Worm (Caenorhabditis elegans) whole organism, L4 larva: ENCODE results near the gene srh-79.
A peak's percentile ranks its signal among the peaks of the same experiment; 100 is the strongest.
"Not testable (repeated sequence)": the region's sequence is repeated elsewhere in the genome, so short reads cannot be mapped to it uniquely, and the experiment has no call there.

Experiments used
- D1046.2 ChIP-seq: fragments of 200-800 bp; sonication (Bioruptor generic); IDR thresholded peaks from 2 replicates; pipeline ENCODE4 v1.3.6; 2022; ENCODE audit warnings: missing genetic modification characterization, missing compliant biosample characterization
- F26F4.8 ChIP-seq: fragments of 200-800 bp; sonication (Bioruptor generic); conservative IDR thresholded peaks from 2 replicates; pipeline ENCODE4 v1.3.6; 2022; ENCODE audit warnings: missing genetic modification characterization, missing compliant biosample characterization
- F44E2.7 ChIP-seq: fragments of 200-800 bp; sonication (Bioruptor generic); IDR thresholded peaks from 2 replicates; pipeline ENCODE4 v2.1.2; 2022; ENCODE audit warnings: missing genetic modification characterization, missing compliant biosample characterization
- Y105C5A.15 ChIP-seq: fragments of 200-800 bp; sonication (Bioruptor generic); IDR thresholded peaks from 2 replicates; pipeline ENCODE4 v1.3.6; 2022; ENCODE audit warnings: missing genetic modification characterization, missing compliant biosample characterization
- Y48G9A.11 ChIP-seq: fragments of 200-800 bp; sonication (Bioruptor generic); IDR thresholded peaks from 2 replicates; pipeline ENCODE4 v1.3.6; 2022; ENCODE audit warnings: missing genetic modification reagents, missing genetic modification characterization, missing compliant biosample characterization
- Y75B8A.6 ChIP-seq: fragments of 200-800 bp; sonication (Bioruptor generic); IDR thresholded peaks from 2 replicates; pipeline ENCODE4 v1.3.6; 2022; ENCODE audit warnings: missing genetic modification reagents, missing genetic modification characterization, missing compliant biosample characterization
- ZK337.2 ChIP-seq: fragments of 200-800 bp; sonication (Bioruptor generic); IDR thresholded peaks from 2 replicates; pipeline ENCODE4 v1.3.6; 2022; ENCODE audit warnings: missing genetic modification reagents, missing genetic modification characterization, missing compliant biosample characterization
- aha-1 ChIP-seq: fragments of 150-350 bp; peaks from one replicate; lab custom pipeline; 2014; ENCODE audit warnings: missing biosample characterization, missing genetic modification characterization
- ama-1 ChIP-seq: fragments of 150-350 bp; optimal IDR thresholded peaks from 2 replicates; lab custom pipeline; 2014; ENCODE audit warnings: inconsistent platforms, mixed read lengths
- arid-1 ChIP-seq: fragments of 200-800 bp; sonication (Bioruptor generic); conservative IDR thresholded peaks from 2 replicates; pipeline ENCODE4 v1.3.6; 2022; ENCODE audit warnings: missing genetic modification reagents, missing genetic modification characterization, missing compliant biosample characterization
- ceh-20 ChIP-seq: fragments of 200-800 bp; sonication (Bioruptor generic); IDR thresholded peaks from 2 replicates; pipeline ENCODE4 v1.3.6; 2022; ENCODE audit warnings: missing genetic modification reagents, missing genetic modification characterization, missing compliant biosample characterization
- ceh-44 ChIP-seq: fragments of 200-800 bp; sonication (Bioruptor generic); IDR thresholded peaks from 2 replicates; pipeline ENCODE4 v1.3.6; 2022; ENCODE audit warnings: missing genetic modification reagents, missing genetic modification characterization, missing compliant biosample characterization
- ceh-82 ChIP-seq: sonication (generic microtip); optimal IDR thresholded peaks from 2 replicates; lab custom pipeline; 2017; ENCODE audit warnings: missing biosample characterization, missing genetic modification characterization
- daf-16 ChIP-seq, 3 experiments: sonication (generic microtip); optimal IDR thresholded peaks; 2 replicates each; lab custom pipeline; 2016 to 2017; ENCODE audit warnings: missing genetic modification characterization in 3 of 3, missing genetic modification reagents in 3 of 3, mild to moderate bottlenecking in 2 of 3, missing compliant biosample characterization in 2 of 3, missing biosample characterization in 1 of 3, moderate library complexity in 1 of 3
- dmd-6 ChIP-seq: fragments of 200-800 bp; sonication (Bioruptor generic); IDR thresholded peaks from 2 replicates; pipeline ENCODE4 v1.3.6; 2022; ENCODE audit warnings: missing genetic modification reagents, missing genetic modification characterization, missing compliant biosample characterization
- dmd-8 ChIP-seq: fragments of 200-800 bp; sonication (Bioruptor generic); IDR thresholded peaks from 2 replicates; pipeline ENCODE4 v1.3.6; 2022; ENCODE audit warnings: missing genetic modification characterization, missing compliant biosample characterization
- dmd-9 ChIP-seq: fragments of 200-800 bp; sonication (Bioruptor generic); IDR thresholded peaks from 2 replicates; pipeline ENCODE4 v1.3.6; 2022; ENCODE audit warnings: missing genetic modification reagents, missing genetic modification characterization, missing compliant biosample characterization
- dve-1 ChIP-seq: sonication (generic microtip); optimal IDR thresholded peaks from 2 replicates; lab custom pipeline; 2017; ENCODE audit warnings: antibody characterized with exemption, mild to moderate bottlenecking, missing genetic modification characterization, missing compliant biosample characterization; ENCODE audit not compliant: insufficient read depth
- egl-27 ChIP-seq: sonication (generic microtip); optimal IDR thresholded peaks from 3 replicates; lab custom pipeline; 2017; ENCODE audit warnings: missing biosample characterization, missing genetic modification reagents, missing genetic modification characterization
- egl-43 ChIP-seq: fragments of 200-800 bp; sonication (Bioruptor generic); IDR thresholded peaks from 2 replicates; pipeline ENCODE4 v1.3.6; 2022; ENCODE audit warnings: missing genetic modification reagents, missing genetic modification characterization, missing compliant biosample characterization
- hif-1 ChIP-seq, 2 experiments: sonication (generic microtip); optimal IDR thresholded peaks; 2 replicates each; lab custom pipeline; 2016 to 2017; ENCODE audit warnings: missing compliant biosample characterization in 2 of 2, missing genetic modification characterization in 2 of 2, missing genetic modification reagents in 2 of 2, missing genotype in 2 of 2, mild to moderate bottlenecking in 1 of 2
- hlh-30 ChIP-seq: sonication (generic microtip); optimal IDR thresholded peaks from 2 replicates; lab custom pipeline; 2017; ENCODE audit warnings: antibody characterized with exemption, mild to moderate bottlenecking, missing genetic modification characterization, missing compliant biosample characterization; ENCODE audit not compliant: insufficient read depth
- lim-7 ChIP-seq: fragments of 200-800 bp; sonication (Bioruptor generic); IDR thresholded peaks from 2 replicates; pipeline ENCODE4 v1.3.6; 2022; ENCODE audit warnings: missing genetic modification characterization, missing compliant biosample characterization
- lin-1 ChIP-seq: fragments of 200-800 bp; sonication (Bioruptor generic); IDR thresholded peaks from 2 replicates; pipeline ENCODE4 v1.3.6; 2022; ENCODE audit warnings: missing genetic modification reagents, missing genetic modification characterization, missing compliant biosample characterization
- lir-3 ChIP-seq: sonication (generic microtip); optimal IDR thresholded peaks from 2 replicates; lab custom pipeline; 2016; ENCODE audit warnings: mild to moderate bottlenecking, missing genetic modification characterization, missing compliant biosample characterization
- madf-5 ChIP-seq, 2 experiments: fragments of 200-800 bp; sonication (Bioruptor generic); IDR thresholded peaks; 2 replicates each; pipeline ENCODE4 v1.3.6; 2022; ENCODE audit warnings: missing compliant biosample characterization in 2 of 2, missing genetic modification characterization in 2 of 2
- madf-9 ChIP-seq: fragments of 200-800 bp; sonication (Bioruptor generic); conservative IDR thresholded peaks from 2 replicates; pipeline ENCODE4 v1.3.6; 2022; ENCODE audit warnings: missing genetic modification reagents, missing genetic modification characterization, missing compliant biosample characterization
- mdt-29 ChIP-seq: fragments of 200-800 bp; sonication (Bioruptor generic); IDR thresholded peaks from 2 replicates; pipeline ENCODE4 v1.3.6; 2022; ENCODE audit warnings: missing genetic modification reagents, missing genetic modification characterization, missing compliant biosample characterization
- mes-2 ChIP-seq: sonication (generic microtip); optimal IDR thresholded peaks from 2 replicates; lab custom pipeline; 2016; ENCODE audit warnings: missing genotype, mild to moderate bottlenecking, missing genetic modification characterization, missing compliant biosample characterization; ENCODE audit not compliant: poor library complexity, severe bottlenecking
- mxl-2 ChIP-seq: fragments of 200-800 bp; sonication (Bioruptor generic); conservative IDR thresholded peaks from 2 replicates; pipeline ENCODE4 v1.3.6; 2022; ENCODE audit warnings: missing genetic modification reagents, missing genetic modification characterization, missing compliant biosample characterization
- nhr-41 ChIP-seq: fragments of 200-800 bp; sonication (Bioruptor generic); IDR thresholded peaks from 2 replicates; pipeline ENCODE4 v1.3.6; 2022; ENCODE audit warnings: missing genetic modification reagents, missing genetic modification characterization, missing compliant biosample characterization
- nhr-42 ChIP-seq: fragments of 200-800 bp; sonication (Bioruptor generic); IDR thresholded peaks from 2 replicates; pipeline ENCODE4 v1.3.6; 2022; ENCODE audit warnings: missing genetic modification characterization, missing compliant biosample characterization
- nhr-77 ChIP-seq: fragments of 150-350 bp; optimal IDR thresholded peaks from 2 replicates; lab custom pipeline; 2014; ENCODE audit warnings: missing biosample characterization, missing genetic modification characterization
- pha-4 ChIP-seq, 2 experiments: fragments of 150-350 bp in 1 of 2; fragments of 200-800 bp in 1 of 2; sonication (Bioruptor generic) in 1 of 2; IDR thresholded peaks in 1 of 2; optimal IDR thresholded peaks in 1 of 2; 2 replicates each; pipeline versions ENCODE4 v1.3.6 to Lab custom; 2014 to 2022; ENCODE audit warnings: missing genetic modification characterization in 2 of 2, missing genetic modification reagents in 2 of 2, missing biosample characterization in 1 of 2, missing compliant biosample characterization in 1 of 2
- php-3 ChIP-seq: fragments of 200-800 bp; sonication (Bioruptor generic); IDR thresholded peaks from 2 replicates; pipeline ENCODE4 v1.3.6; 2022; ENCODE audit warnings: missing genetic modification reagents, missing genetic modification characterization, missing compliant biosample characterization
- pqm-1 ChIP-seq: sonication (generic microtip); optimal IDR thresholded peaks from 2 replicates; lab custom pipeline; 2017; ENCODE audit warnings: missing biosample characterization, missing genetic modification characterization
- snpc-1.2 ChIP-seq: fragments of 200-800 bp; sonication (Bioruptor generic); IDR thresholded peaks from 2 replicates; pipeline ENCODE4 v1.3.6; 2022; ENCODE audit warnings: missing genetic modification reagents, missing genetic modification characterization, missing compliant biosample characterization
- tra-1 ChIP-seq: fragments of 200-800 bp; sonication (Bioruptor generic); IDR thresholded peaks from 2 replicates; pipeline ENCODE4 v1.3.6; 2022; ENCODE audit warnings: missing genetic modification reagents, missing genetic modification characterization, missing compliant biosample characterization
- unc-62 ChIP-seq, 3 experiments: fragments of 150-350 bp in 1 of 3; sonication (generic microtip); optimal IDR thresholded peaks in 2 of 3; peaks in 1 of 3; 1 replicate in 1 of 3; 2 replicates in 2 of 3; lab custom pipeline; 2014 to 2017; ENCODE audit warnings: missing biosample characterization in 3 of 3, missing genetic modification characterization in 3 of 3, missing genetic modification reagents in 3 of 3, missing genotype in 1 of 3
- vab-7 ChIP-seq: fragments of 200-800 bp; sonication (Bioruptor generic); IDR thresholded peaks from 2 replicates; pipeline ENCODE4 v1.3.6; 2022; ENCODE audit warnings: missing genetic modification reagents, missing genetic modification characterization, missing compliant biosample characterization
- zag-1 ChIP-seq: fragments of 150-350 bp; optimal IDR thresholded peaks from 2 replicates; lab custom pipeline; 2014; ENCODE audit warnings: missing biosample characterization, missing genetic modification characterization

srh-79 gene

DNA sequence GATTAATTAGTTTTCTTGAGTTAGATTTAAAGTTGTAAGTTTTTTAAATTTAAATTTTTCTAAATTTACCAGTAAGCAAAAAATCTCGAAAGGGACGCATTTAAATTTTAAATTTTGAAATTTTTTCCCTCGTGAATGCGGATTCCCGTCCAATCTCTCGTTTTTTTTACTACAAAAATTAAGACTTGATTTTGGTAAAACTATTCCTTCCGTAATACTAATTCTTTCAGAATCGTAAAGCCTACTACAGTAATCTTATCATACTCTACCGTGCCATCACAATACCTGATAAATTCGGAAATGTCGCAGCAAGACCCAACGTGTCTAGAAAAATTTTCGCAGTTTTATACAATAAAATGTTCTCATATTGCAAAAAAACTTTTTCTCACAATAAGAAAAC lies 47.6 kb downstream of the srh-79 start, which contains the start of the genes C54F6.19 and nhx-3:
Gene C54F6.19 (plus strand): TSS at position 301 of the 400 bp plus-strand sequence.
Gene nhx-3 (minus strand): TSS at position 337 of the 400 bp plus-strand sequence.
- no peak for TF ChIP-seq D1046.2 (GFP tag; lab: Robert Waterston, UW)

DNA sequence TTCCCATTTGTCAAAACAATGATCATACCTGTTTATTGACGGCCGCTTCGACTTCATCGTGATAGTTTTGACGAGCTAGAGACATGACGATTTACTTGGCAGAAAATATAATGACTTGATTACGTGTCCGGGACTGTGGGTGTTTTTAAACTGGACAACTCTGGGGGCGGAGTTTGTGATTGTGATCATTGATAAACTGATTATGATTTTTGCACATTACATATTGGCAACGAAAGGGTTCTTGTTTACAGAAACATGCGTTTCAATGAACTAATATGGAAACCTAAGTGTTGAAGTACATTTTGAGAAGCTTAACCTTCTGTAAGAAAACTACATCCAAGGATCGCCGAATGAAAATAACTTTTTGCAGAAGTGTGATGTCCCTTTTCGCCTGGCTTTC lies 49.9 kb downstream of the srh-79 start, which contains the start of gene ftn-1:
Gene ftn-1 (minus strand): TSS at position 101 of the 400 bp plus-strand sequence.
- no peak for TF ChIP-seq nhr-77 (tag; lab: Kevin White, UChicago)
- TF ChIP-seq zag-1 (tag; lab: Kevin White, UChicago), result no peak
- TF ChIP-seq ama-1 (lab: Kevin White, UChicago), result peak; percentile 37
- TF ChIP-seq daf-16 (GFP tag; optimal IDR thresholded peaks at IDR 0.05; lab: Kevin White, UChicago), result no peak
- TF ChIP-seq daf-16 (tag; optimal IDR thresholded peaks at IDR 0.05; lab: Kevin White, UChicago), result peak; percentile 74
- TF ChIP-seq unc-62 (GFP tag; optimal IDR thresholded peaks at IDR 0.05 in 1 of 2; lab: Kevin White, UChicago), result peak in 1 of 2 experiments; percentile 48
- no peak for TF ChIP-seq unc-62 (tag; optimal IDR thresholded peaks at IDR 0.05; lab: Kevin White, UChicago)
- TF ChIP-seq, all 104 proteins: peak for 3

- TF ChIP-seq dve-1 (tag; lab: Kevin White, UChicago) (no peak), pqm-1 (peak; percentile 48), ceh-82 (tag; lab: Kevin White, UChicago) (no peak), daf-16 (GFP tag; optimal IDR thresholded peaks at IDR 0.05; lab: Kevin White, UChicago) (no peak), daf-16 (tag; optimal IDR thresholded peaks at IDR 0.05; lab: Kevin White, UChicago) (peak; percentile 97), hlh-30 (tag; lab: Kevin White, UChicago) (peak; percentile 40), egl-27 (tag; lab: Kevin White, UChicago) (no peak), F26F4.8 (GFP tag; lab: Robert Waterston, UW) (no peak), egl-43 (no peak), mes-2 (no peak), dmd-6 (GFP tag; lab: Robert Waterston, UW) (peak; percentile 66), hif-1 (tag; optimal IDR thresholded peaks at IDR 0.05; lab: Kevin White, UChicago) (peak in 1 of 2 experiments; percentile 70), aha-1 (tag; lab: Kevin White, UChicago) (peak; percentile 99)
- TF ChIP-seq, all 104 proteins: peak for 6
Observed at ce11 chrV:7548017-7548416, 50.5 kb downstream of the srh-79 start.

DNA sequence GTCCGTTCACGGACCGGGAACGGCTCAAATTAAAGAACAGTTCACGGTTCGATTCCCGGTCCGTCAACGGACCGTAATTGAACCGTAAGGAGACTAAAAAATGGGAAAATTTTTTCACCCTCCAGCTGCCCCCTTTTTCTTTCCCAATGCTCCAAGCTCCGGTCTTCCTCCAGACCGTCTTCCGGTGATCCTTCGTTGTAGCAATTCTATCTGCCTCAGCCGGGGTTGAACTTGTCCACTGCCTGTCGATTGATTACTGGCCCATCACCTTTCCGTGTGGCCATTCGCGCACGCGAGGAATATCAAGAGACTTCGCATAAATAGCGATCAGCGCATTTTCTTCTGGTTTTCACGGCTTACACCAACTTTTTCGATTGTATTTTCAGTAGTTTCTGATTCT lies 51.0 kb downstream of the srh-79 start:
- TF ChIP-seq nhr-41 (peak; percentile 73; the same call in 1 of the 2 replicates), lir-3 (tag; lab: Kevin White, UChicago) (peak; percentile 0), dmd-8 (GFP tag; lab: Robert Waterston, UW) (peak; percentile 95), ceh-44 (GFP tag; lab: Robert Waterston, UW) (peak; percentile 86), snpc-1.2 (GFP tag; lab: Robert Waterston, UW) (peak; percentile 91), Y48G9A.11 (GFP tag; lab: Robert Waterston, UW) (peak; percentile 78; the same call in 1 of the 2 replicates), ceh-20 (0 out of 2 replicates have a peak, but pooled peaks have one; percentile 59), Y75B8A.6 (GFP tag; lab: Robert Waterston, UW) (0 out of 2 replicates have a peak, but pooled peaks have one; percentile 10), pha-4 (GFP tag; IDR thresholded peaks at IDR 0.05; lab: Robert Waterston, UW) (peak; percentile 78), F44E2.7 (GFP tag; lab: Robert Waterston, UW) (peak; percentile 79), madf-5 (GFP tag; IDR thresholded peaks at IDR 0.05; lab: Robert Waterston, UW) (peak in 1 of 2 experiments; percentile 76; a peak in 1 of 4 replicates), vab-7 (GFP tag; lab: Robert Waterston, UW) (peak; percentile 85), ZK337.2 (GFP tag; lab: Robert Waterston, UW) (peak; percentile 73), lin-1 (GFP tag; lab: Robert Waterston, UW) (peak; percentile 85), mxl-2 (0 out of 2 replicates have a peak, but pooled peaks have one; percentile 18), D1046.2 (GFP tag; lab: Robert Waterston, UW) (peak; percentile 81; the same call in 1 of the 2 replicates), arid-1 (GFP tag; lab: Robert Waterston, UW) (peak; percentile 85), mdt-29 (GFP tag; lab: Robert Waterston, UW) (peak; percentile 71; the same call in 1 of the 2 replicates), tra-1 (peak; percentile 66; the same call in 1 of the 2 replicates), F26F4.8 (GFP tag; lab: Robert Waterston, UW) (peak; percentile 95), madf-9 (GFP tag; lab: Robert Waterston, UW) (peak; percentile 74), dmd-9 (peak; percentile 76), lim-7 (GFP tag; lab: Robert Waterston, UW) (peak; percentile 90), php-3 (GFP tag; lab: Robert Waterston, UW) (0 out of 2 replicates have a peak, but pooled peaks have one; percentile 39), nhr-42 (peak; percentile 62; the same call in 1 of the 2 replicates), Y105C5A.15 (GFP tag; lab: Robert Waterston, UW) (peak; percentile 87)
- TF ChIP-seq pha-4 (tag; optimal IDR thresholded peaks at IDR 0.05; lab: Kevin White, UChicago), result not testable (repeated sequence)
